Worm (Caenorhabditis elegans) whole organism, young adult: ENCODE results near the gene metr-1.
A peak's percentile ranks its signal among the peaks of the same experiment; 100 is the strongest.

Experiments used
- B0019.2 ChIP-seq: fragments of 200-800 bp; sonication (Bioruptor generic); conservative IDR thresholded peaks from 2 replicates; pipeline ENCODE4 v1.3.6; 2022; ENCODE audit warnings: missing genetic modification reagents, missing genetic modification characterization, missing compliant biosample characterization
- B0261.1 ChIP-seq: sonication (generic microtip); optimal IDR thresholded peaks from 2 replicates; lab custom pipeline; 2016; ENCODE audit warnings: mild to moderate bottlenecking, missing genetic modification characterization, moderate library complexity, missing compliant biosample characterization
- C17E4.6 ChIP-seq: fragments of 200-800 bp; sonication (Bioruptor generic); IDR thresholded peaks from 2 replicates; pipeline ENCODE4 v1.3.6; 2022; ENCODE audit warnings: missing genetic modification reagents, missing genetic modification characterization, missing compliant biosample characterization
- F23B12.7 ChIP-seq: sonication (generic microtip); optimal IDR thresholded peaks from 2 replicates; lab custom pipeline; 2017; ENCODE audit warnings: missing genetic modification characterization, mild to moderate bottlenecking, missing compliant biosample characterization, antibody characterized with exemption, moderate library complexity; ENCODE audit not compliant: insufficient read depth
- F39B2.1 ChIP-seq: fragments of 200-800 bp; sonication (Bioruptor generic); IDR thresholded peaks from 2 replicates; pipeline ENCODE4 v1.3.6; 2022; ENCODE audit warnings: missing genetic modification reagents, missing genetic modification characterization, missing compliant biosample characterization
- F52B5.7 ChIP-seq: sonication (generic microtip); optimal IDR thresholded peaks from 2 replicates; lab custom pipeline; 2016; ENCODE audit warnings: mild to moderate bottlenecking, missing genetic modification characterization, missing compliant biosample characterization
- Y53F4B.3 ChIP-seq: fragments of 200-800 bp; sonication (Bioruptor generic); IDR thresholded peaks from 2 replicates; pipeline ENCODE4 v1.3.6; 2022; ENCODE audit warnings: missing genetic modification reagents, missing genetic modification characterization, missing compliant biosample characterization
- Y56A3A.18 ChIP-seq: fragments of 200-800 bp; sonication (Bioruptor generic); IDR thresholded peaks from 2 replicates; pipeline ENCODE4 v1.3.6; 2022; ENCODE audit warnings: missing genetic modification reagents, missing genetic modification characterization, missing compliant biosample characterization
- Y67H2A.10 ChIP-seq: fragments of 200-800 bp; sonication (Bioruptor generic); conservative IDR thresholded peaks from 2 replicates; pipeline ENCODE4 v1.3.6; 2022; ENCODE audit warnings: missing genetic modification reagents, missing genetic modification characterization, missing compliant biosample characterization
- ama-1 ChIP-seq, 3 experiments: fragments of 150-350 bp in 1 of 3; sonication (generic microtip) in 2 of 3; optimal IDR thresholded peaks; 2 replicates each; lab custom pipeline; 2014 to 2018; ENCODE audit warnings: missing biosample characterization in 2 of 3, missing genetic modification characterization in 2 of 3, missing genetic modification reagents in 2 of 3
- atf-7 ChIP-seq: sonication (generic microtip); optimal IDR thresholded peaks from 2 replicates; lab custom pipeline; 2017; ENCODE audit warnings: mild to moderate bottlenecking, missing genetic modification characterization, missing compliant biosample characterization
- bed-1 ChIP-seq: fragments of 200-800 bp; sonication (Bioruptor generic); IDR thresholded peaks from 2 replicates; pipeline ENCODE4 v1.3.6; 2022; ENCODE audit warnings: missing genetic modification reagents, missing genetic modification characterization, missing compliant biosample characterization
- bed-2 ChIP-seq: fragments of 200-800 bp; sonication (Bioruptor generic); IDR thresholded peaks from 2 replicates; pipeline ENCODE4 v1.3.6; 2022; ENCODE audit warnings: missing genetic modification reagents, missing genetic modification characterization, missing compliant biosample characterization
- cebp-1 ChIP-seq, 2 experiments: fragments of 200-800 bp in 1 of 2; sonication (Bioruptor generic) in 1 of 2; sonication (generic microtip) in 1 of 2; IDR thresholded peaks in 1 of 2; optimal IDR thresholded peaks in 1 of 2; 2 replicates each; pipeline versions ENCODE4 v1.3.6 to Lab custom; 2017 to 2022; ENCODE audit warnings: missing compliant biosample characterization in 2 of 2, missing genetic modification characterization in 2 of 2, mild to moderate bottlenecking in 1 of 2, missing genetic modification reagents in 1 of 2, moderate library complexity in 1 of 2
- ceh-27 ChIP-seq: fragments of 200-800 bp; sonication (Bioruptor generic); optimal IDR thresholded peaks from 2 replicates; lab custom pipeline; 2018; ENCODE audit warnings: mild to moderate bottlenecking, missing genetic modification characterization, moderate library complexity, missing compliant biosample characterization
- dox-1 ChIP-seq: fragments of 200-800 bp; sonication (Bioruptor generic); IDR thresholded peaks from 2 replicates; pipeline ENCODE4 v1.3.6; 2022; ENCODE audit warnings: missing genetic modification reagents, missing genetic modification characterization, missing compliant biosample characterization
- efl-1 ChIP-seq: fragments of 150-350 bp; optimal IDR thresholded peaks from 2 replicates; lab custom pipeline; 2014; ENCODE audit warnings: missing biosample characterization, missing genetic modification reagents, missing genetic modification characterization
- egrh-3 ChIP-seq: fragments of 200-800 bp; sonication (Bioruptor generic); IDR thresholded peaks from 2 replicates; pipeline ENCODE4 v1.3.6; 2022; ENCODE audit warnings: missing genetic modification reagents, missing genetic modification characterization, missing compliant biosample characterization
- ekl-4 ChIP-seq: fragments of 200-800 bp; sonication (Bioruptor generic); IDR thresholded peaks from 2 replicates; pipeline ENCODE4 v1.3.6; 2022; ENCODE audit warnings: missing genetic modification reagents, missing genetic modification characterization, missing compliant biosample characterization
- hmg-1.2 ChIP-seq: fragments of 200-800 bp; sonication (Bioruptor generic); IDR thresholded peaks from 2 replicates; pipeline ENCODE4 v1.3.6; 2022; ENCODE audit warnings: missing genetic modification reagents, missing genetic modification characterization, missing compliant biosample characterization
- hrde-1 ChIP-seq: sonication (generic microtip); optimal IDR thresholded peaks from 2 replicates; lab custom pipeline; 2016; ENCODE audit warnings: missing genetic modification characterization, mild to moderate bottlenecking, missing compliant biosample characterization, moderate library complexity, missing genotype, missing genetic modification reagents, borderline replicate concordance
- lin-54 ChIP-seq: fragments of 200-800 bp; sonication (Bioruptor generic); optimal IDR thresholded peaks from 2 replicates; lab custom pipeline; 2018; ENCODE audit warnings: mild to moderate bottlenecking, missing genetic modification characterization, missing compliant biosample characterization
- lsl-1 ChIP-seq: fragments of 200-800 bp; sonication (Bioruptor generic); optimal IDR thresholded peaks from 2 replicates; lab custom pipeline; 2018; ENCODE audit warnings: mild to moderate bottlenecking, missing genetic modification characterization, moderate library complexity, missing compliant biosample characterization
- madf-10 ChIP-seq: sonication (generic microtip); optimal IDR thresholded peaks from 2 replicates; lab custom pipeline; 2016; ENCODE audit warnings: mild to moderate bottlenecking, missing genetic modification characterization, missing compliant biosample characterization
- madf-3 ChIP-seq: fragments of 200-800 bp; sonication (Bioruptor generic); IDR thresholded peaks from 2 replicates; pipeline ENCODE4 v1.3.6; 2022; ENCODE audit warnings: missing genetic modification reagents, missing genetic modification characterization, missing compliant biosample characterization
- madf-6 ChIP-seq: fragments of 200-800 bp; sonication (Bioruptor generic); IDR thresholded peaks from 2 replicates; pipeline ENCODE4 v1.3.6; 2022; ENCODE audit warnings: missing genetic modification reagents, missing genetic modification characterization, missing compliant biosample characterization
- mxl-1 ChIP-seq: sonication (generic microtip); optimal IDR thresholded peaks from 2 replicates; lab custom pipeline; 2016; ENCODE audit warnings: missing genetic modification characterization, missing compliant biosample characterization
- nfyb-1 ChIP-seq: fragments of 200-800 bp; sonication (Bioruptor generic); IDR thresholded peaks from 2 replicates; pipeline ENCODE4 v1.3.6; 2022; ENCODE audit warnings: missing genetic modification reagents, missing genetic modification characterization, missing compliant biosample characterization
- rpc-1 ChIP-seq, 2 experiments: fragments of 150-350 bp in 1 of 2; sonication (generic microtip) in 1 of 2; optimal IDR thresholded peaks; 2 replicates each; lab custom pipeline; 2014 to 2018; ENCODE audit warnings: missing biosample characterization in 1 of 2, missing genetic modification characterization in 1 of 2, missing genetic modification reagents in 1 of 2, missing genotype in 1 of 2
- sdz-38 ChIP-seq: sonication (generic microtip); optimal IDR thresholded peaks from 2 replicates; lab custom pipeline; 2016; ENCODE audit warnings: missing genotype, missing genetic modification characterization, missing compliant biosample characterization
- tbx-9 ChIP-seq: sonication (generic microtip); optimal IDR thresholded peaks from 2 replicates; lab custom pipeline; 2016; ENCODE audit warnings: borderline replicate concordance, missing genetic modification characterization, inconsistent platforms, missing compliant biosample characterization
- unc-62 ChIP-seq: fragments of 150-350 bp; optimal IDR thresholded peaks from 2 replicates; lab custom pipeline; 2014; ENCODE audit warnings: missing biosample characterization, missing genetic modification reagents, missing genetic modification characterization
- xnd-1 ChIP-seq: sonication (generic microtip); optimal IDR thresholded peaks from 2 replicates; lab custom pipeline; 2016; ENCODE audit warnings: missing genotype, missing genetic modification reagents, missing genetic modification characterization, missing compliant biosample characterization
- zim-3 ChIP-seq: sonication (generic microtip); optimal IDR thresholded peaks from 2 replicates; lab custom pipeline; 2017; ENCODE audit warnings: mild to moderate bottlenecking, missing genetic modification characterization, moderate library complexity, missing compliant biosample characterization
- ztf-18 ChIP-seq: sonication (generic microtip); optimal IDR thresholded peaks from 2 replicates; lab custom pipeline; 2016; ENCODE audit warnings: missing genotype, mild to moderate bottlenecking, missing genetic modification characterization, missing compliant biosample characterization
- ztf-25 ChIP-seq: fragments of 200-800 bp; sonication (Bioruptor generic); IDR thresholded peaks from 2 replicates; pipeline ENCODE4 v1.3.6; 2022; ENCODE audit warnings: missing genetic modification reagents, missing genetic modification characterization, missing compliant biosample characterization
- ztf-26 ChIP-seq: sonication (generic microtip); optimal IDR thresholded peaks from 2 replicates; lab custom pipeline; 2017; ENCODE audit warnings: missing genetic modification characterization, missing compliant biosample characterization
- ztf-6 ChIP-seq: fragments of 200-800 bp; sonication (Bioruptor generic); IDR thresholded peaks from 2 replicates; pipeline ENCODE4 v1.3.6; 2022; ENCODE audit warnings: missing genetic modification reagents, missing genetic modification characterization, missing compliant biosample characterization

The metr-1 gene

DNA sequence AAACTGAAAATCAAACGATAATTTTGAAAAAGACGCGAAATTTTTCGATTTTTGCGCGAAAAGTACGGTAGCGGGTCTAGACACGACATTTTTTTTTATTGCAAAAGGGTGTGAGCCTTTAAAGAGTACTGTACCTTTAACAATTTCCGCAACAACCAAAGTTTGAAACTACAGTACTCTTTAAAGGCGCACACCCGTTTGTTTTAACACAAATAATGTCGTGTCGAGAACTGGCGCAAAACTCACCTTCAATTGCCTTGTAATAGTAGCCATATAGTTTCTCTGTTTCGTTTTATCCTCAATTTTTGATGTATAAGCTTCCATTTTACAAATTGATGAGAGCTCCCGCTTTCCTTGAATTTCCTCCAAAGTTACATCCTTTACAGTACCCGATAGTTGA, 41.1 kb upstream of the metr-1 start:
- TF ChIP-seq sdz-38 (tag; lab: Kevin White, UChicago) (no peak), lsl-1 (GFP tag; lab: Kevin White, UChicago) (peak; percentile 41), madf-6 (GFP tag; lab: Robert Waterston, UW) (0 out of 2 replicates have a peak, but pooled peaks have one; percentile 12), xnd-1 (no peak)
- TF ChIP-seq, all 124 proteins: peak for 2

- TF ChIP-seq mxl-1 (no peak), B0261.1 (no peak), lin-54 (GFP tag; lab: Kevin White, UChicago) (no peak), efl-1 (GFP tag; lab: Kevin White, UChicago) (no peak), rpc-1 (optimal IDR thresholded peaks at IDR 0.05; lab: Kevin White, UChicago) (no peak), rpc-1 (tag; optimal IDR thresholded peaks at IDR 0.05; lab: Kevin White, UChicago) (no peak), ekl-4 (GFP tag; lab: Robert Waterston, UW) (no peak), ama-1 (optimal IDR thresholded peaks at IDR 0.05; lab: Kevin White, UChicago) (no peak), ama-1 (GFP tag; optimal IDR thresholded peaks at IDR 0.05; lab: Kevin White, UChicago) (no peak), F23B12.7 (no peak), B0019.2 (GFP tag; lab: Robert Waterston, UW) (no peak), Y56A3A.18 (GFP tag; lab: Robert Waterston, UW) (no peak), Y53F4B.3 (GFP tag; lab: Robert Waterston, UW) (no peak), madf-3 (no peak), tbx-9 (tag; lab: Kevin White, UChicago) (no peak), unc-62 (GFP tag; lab: Kevin White, UChicago) (no peak), lsl-1 (GFP tag; lab: Kevin White, UChicago) (no peak)
Measured at ce11 chrII:10885868-10886514, 40.4 kb upstream of the metr-1 start, which contains the start of gene F44F4.3. Gene F44F4.3, minus strand, starts transcription at chrII:10885918.

DNA sequence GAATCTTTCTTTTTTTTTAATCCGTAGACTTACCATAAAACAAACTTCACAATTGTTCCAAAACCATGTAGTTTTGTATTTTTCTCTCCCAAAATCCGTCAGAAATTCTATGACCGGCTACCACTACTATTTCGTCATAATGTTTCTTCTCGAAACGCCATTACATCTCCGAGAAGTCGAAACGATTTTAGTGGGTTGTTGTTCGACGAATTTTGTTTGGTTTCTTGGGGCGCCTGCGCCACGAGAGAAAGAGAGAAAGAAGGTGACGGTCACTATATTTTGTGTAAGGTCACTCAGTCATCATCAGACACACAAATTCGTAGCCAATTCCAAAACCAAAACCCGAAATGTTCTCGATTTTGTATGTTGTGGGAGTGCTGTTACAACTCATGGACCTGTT, 39.3 kb upstream of the metr-1 start:
- 0 out of 2 replicates have a peak, but pooled peaks have one; percentile 20 for TF ChIP-seq cebp-1 (GFP tag; IDR thresholded peaks at IDR 0.05; lab: Robert Waterston, UW)
- TF ChIP-seq cebp-1 (tag; optimal IDR thresholded peaks at IDR 0.05; lab: Kevin White, UChicago): peak; percentile 70
- no peak for TF ChIP-seq bed-1 (GFP tag; lab: Robert Waterston, UW)
- no peak for TF ChIP-seq ztf-25
- no peak for TF ChIP-seq Y67H2A.10 (GFP tag; lab: Robert Waterston, UW)
- no peak for TF ChIP-seq lsl-1 (GFP tag; lab: Kevin White, UChicago)
- TF ChIP-seq, all 124 proteins: peak for 1

- TF ChIP-seq hmg-1.2 (GFP tag; lab: Robert Waterston, UW) (no peak), lsl-1 (GFP tag; lab: Kevin White, UChicago) (no peak), sdz-38 (tag; lab: Kevin White, UChicago) (no peak), Y53F4B.3 (GFP tag; lab: Robert Waterston, UW) (no peak), dox-1 (GFP tag; lab: Robert Waterston, UW) (no peak), B0261.1 (no peak), ztf-6 (GFP tag; lab: Robert Waterston, UW) (no peak), ceh-27 (no peak), madf-10 (tag; lab: Kevin White, UChicago) (no peak), Y56A3A.18 (GFP tag; lab: Robert Waterston, UW) (no peak), ztf-26 (tag; lab: Kevin White, UChicago) (no peak)
Measured at ce11 chrII:10888979-10889378, 37.4 kb upstream of the metr-1 start, which contains the start of gene ptr-8. Gene ptr-8, plus strand, starts transcription at chrII:10889279.

ce11 chrII:10894996-10895395, 31.4 kb upstream of the metr-1 start, which contains the start of gene sra-10:
Gene sra-10, minus strand, starts transcription at chrII:10895096.
- TF ChIP-seq F39B2.1 (no peak), bed-2 (GFP tag; lab: Robert Waterston, UW) (no peak), atf-7 (tag; lab: Kevin White, UChicago) (no peak), zim-3 (tag; lab: Kevin White, UChicago) (no peak), F52B5.7 (tag; lab: Kevin White, UChicago) (no peak), Y67H2A.10 (GFP tag; lab: Robert Waterston, UW) (no peak), egrh-3 (GFP tag; lab: Robert Waterston, UW) (no peak), efl-1 (GFP tag; lab: Kevin White, UChicago) (no peak), ztf-6 (GFP tag; lab: Robert Waterston, UW) (no peak), hrde-1 (tag; lab: Kevin White, UChicago) (no peak), C17E4.6 (GFP tag; lab: Robert Waterston, UW) (no peak), nfyb-1 (no peak), ztf-18 (tag; lab: Kevin White, UChicago) (no peak)
